Fruit fly (Drosophila melanogaster): Measurements from ENCODE around the gene Acp95EF.

The Acp95EF gene

dm6 chr3R:24252494-24252893 lies 23.7 kb downstream of the Acp95EF start, which contains the start of gene beta-PheRS (continued):
- TF ChIP-seq seq (GFP tag; IDR thresholded peaks at IDR 0.05) (no peak), nerfin-1 (tag; optimal IDR thresholded peaks at IDR 0.05) (no peak), CG13894 (tag; optimal IDR thresholded peaks at IDR 0.05) (no peak), crc (GFP tag; optimal IDR thresholded peaks at IDR 0.05) (no peak), Doc2 (GFP tag; IDR thresholded peaks at IDR 0.05) (no peak), HLHmδ (GFP tag; optimal IDR thresholded peaks at IDR 0.05) (no peak), gsb-n (tag; optimal IDR thresholded peaks at IDR 0.05) (no peak), ham (GFP tag; IDR thresholded peaks at IDR 0.05) (no peak), Tbp (GFP tag; optimal IDR thresholded peaks at IDR 0.05) (no peak), CHES-1-like (GFP tag; optimal IDR thresholded peaks at IDR 0.05) (peak; percentile 69), jigr1 (GFP tag; IDR thresholded peaks at IDR 0.05) (no peak), NfI (GFP tag; optimal IDR thresholded peaks at IDR 0.05) (peak; percentile 58), ftz-f1 (GFP tag; optimal IDR thresholded peaks at IDR 0.05) (peak; percentile 71), odd (GFP tag; optimal IDR thresholded peaks at IDR 0.05) (no peak), CG31441 (GFP tag; IDR thresholded peaks at IDR 0.05) (no peak), wek (GFP tag; optimal IDR thresholded peaks at IDR 0.05) (peak; percentile 23), Bdp1 (GFP tag; optimal IDR thresholded peaks at IDR 0.05) (peak; percentile 29), CG30403 (GFP tag; optimal IDR thresholded peaks at IDR 0.05) (peak; percentile 61), Optix (GFP tag; IDR thresholded peaks at IDR 0.05) (no peak), sc (optimal IDR thresholded peaks at IDR 0.05) (no peak), sc (GFP tag; optimal IDR thresholded peaks at IDR 0.05) (no peak), CG15479 (GFP tag; optimal IDR thresholded peaks at IDR 0.05) (no peak), emc (GFP tag; optimal IDR thresholded peaks at IDR 0.05) (no peak), Doc3 (GFP tag; IDR thresholded peaks at IDR 0.05; ENCODE audit: partially characterized antibody) (peak; percentile 81), vfl (GFP tag; optimal IDR thresholded peaks at IDR 0.05) (no peak), HmgD (GFP tag; optimal IDR thresholded peaks at IDR 0.05) (peak; percentile 68), CG8924 (tag; optimal IDR thresholded peaks at IDR 0.05) (no peak), ERR (GFP tag; optimal IDR thresholded peaks at IDR 0.05) (peak; percentile 79), usp (GFP tag; optimal IDR thresholded peaks at IDR 0.05) (no peak), sna (GFP tag; IDR thresholded peaks at IDR 0.05; ENCODE audit: partially characterized antibody) (peak; percentile 90), h (optimal IDR thresholded peaks at IDR 0.05) (no peak), CG3726 (GFP tag; IDR thresholded peaks at IDR 0.05) (no peak), CG8765 (GFP tag; IDR thresholded peaks at IDR 0.05) (no peak), nerfin-2 (GFP tag; IDR thresholded peaks at IDR 0.05; ENCODE audit: partially characterized antibody) (peak; percentile 81), maf-S (GFP tag; optimal IDR thresholded peaks at IDR 0.05) (peak; percentile 47), CG14441 (GFP tag; IDR thresholded peaks at IDR 0.05) (peak; percentile 39; the same call in 1 of the 2 replicates), wor (GFP tag; IDR thresholded peaks at IDR 0.05) (no peak), CG11560 (tag; IDR thresholded peaks at IDR 0.05) (no peak), unpg (GFP tag; optimal IDR thresholded peaks at IDR 0.05) (no peak), so (GFP tag; IDR thresholded peaks at IDR 0.05) (no peak), dmrt99B (tag; optimal IDR thresholded peaks at IDR 0.05) (no peak), crp (GFP tag; optimal IDR thresholded peaks at IDR 0.05) (no peak), CG8944 (GFP tag; optimal IDR thresholded peaks at IDR 0.05) (peak; percentile 35), lmd (GFP tag; IDR thresholded peaks at IDR 0.05) (peak; percentile 30; the same call in 1 of the 2 replicates), tx (GFP tag; optimal IDR thresholded peaks at IDR 0.05) (no peak), YL-1 (GFP tag; optimal IDR thresholded peaks at IDR 0.05) (peak; percentile 98), CG2129 (GFP tag; IDR thresholded peaks at IDR 0.05; ENCODE audit: partially characterized antibody) (peak; percentile 63), CG7786 (GFP tag; optimal IDR thresholded peaks at IDR 0.05) (peak; percentile 48), az2 (GFP tag; optimal IDR thresholded peaks at IDR 0.05) (peak; percentile 52), fd3F (GFP tag; optimal IDR thresholded peaks at IDR 0.05) (peak; percentile 19), rib (GFP tag; IDR thresholded peaks at IDR 0.05) (peak; percentile 96), al (GFP tag; IDR thresholded peaks at IDR 0.05) (0 out of 2 replicates have a peak, but pooled peaks have one; percentile 47), NC2α (GFP tag; optimal IDR thresholded peaks at IDR 0.05) (no peak)

All from whole organism, embryonic.